Worm (Caenorhabditis elegans): Measurements from ENCODE around the gene K01D12.9.

DNA sequence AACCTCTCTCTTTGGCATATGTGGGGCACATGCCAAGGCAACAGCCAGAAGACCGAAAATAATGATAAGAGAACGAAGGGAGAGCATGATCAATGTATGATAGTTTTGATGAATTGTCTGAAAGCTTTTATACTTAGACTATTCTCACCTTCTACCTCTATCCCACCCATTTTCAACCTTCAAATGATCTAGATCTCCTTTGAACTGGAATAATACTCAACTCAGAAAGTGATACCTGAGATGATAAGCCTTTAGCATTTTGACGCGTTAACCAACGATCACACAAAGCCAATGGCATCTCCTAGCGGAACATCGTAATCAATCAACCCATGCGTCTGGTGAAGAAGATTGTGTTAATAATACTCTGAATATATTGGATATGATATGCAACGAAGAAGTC, at the start of gene K01D12.9:
- TF ChIP-seq aptf-2 (GFP tag; conservative IDR thresholded peaks at IDR 0.05) (no peak), F10E7.11 (tag; optimal IDR thresholded peaks at IDR 0.05) (no peak), xnd-1 (tag; optimal IDR thresholded peaks at IDR 0.05) (no peak), madf-6 (GFP tag; IDR thresholded peaks at IDR 0.05) (no peak), rcor-1 (GFP tag; IDR thresholded peaks at IDR 0.05) (no peak), unc-62 (GFP tag; optimal IDR thresholded peaks at IDR 0.05) (no peak), F49E8.2 (tag; optimal IDR thresholded peaks at IDR 0.05; ENCODE audit: insufficient read depth) (no peak)
